Fruit fly (Drosophila melanogaster) whole organism, embryonic: Measurements from ENCODE around the gene Zw.

Experiments
- Ada2b ChIP-seq: fragments of 200-800 bp; sonication (Bioruptor generic); IDR thresholded peaks from 2 replicates; pipeline ENCODE4 v1.3.6; 2022; ENCODE audit warnings: missing biosample characterization, missing genetic modification characterization
- Aef1 ChIP-seq: fragments of 200-800 bp; sonication (Bioruptor generic); IDR thresholded peaks from 3 replicates; pipeline ENCODE4 v1.3.6; 2022; ENCODE audit warnings: missing biosample characterization, missing genetic modification characterization
- Atf-2 ChIP-seq: fragments of 200-800 bp; sonication (Bioruptor generic); optimal IDR thresholded peaks from 2 replicates; lab custom pipeline; 2016; ENCODE audit warnings: missing biosample characterization, missing genetic modification characterization
- Atf6 ChIP-seq: fragments of 200-800 bp; sonication (Bioruptor generic); IDR thresholded peaks from 2 replicates; pipeline ENCODE4 v1.3.6; 2022; ENCODE audit warnings: missing biosample characterization, missing genetic modification characterization
- BtbVII ChIP-seq: fragments of 200-800 bp; sonication (Bioruptor generic); optimal IDR thresholded peaks from 3 replicates; lab custom pipeline; 2017; ENCODE audit warnings: missing biosample characterization, mild to moderate bottlenecking, missing genetic modification characterization
- CG10979 ChIP-seq: fragments of 200-800 bp; sonication (Bioruptor generic); optimal IDR thresholded peaks from 2 replicates; lab custom pipeline; 2018; ENCODE audit warnings: missing biosample characterization, mild to moderate bottlenecking, missing genetic modification characterization, moderate library complexity
- CG12769 ChIP-seq: fragments of 200-800 bp; sonication (Bioruptor generic); optimal IDR thresholded peaks from 2 replicates; lab custom pipeline; 2019; ENCODE audit warnings: missing biosample characterization, mild to moderate bottlenecking, missing genetic modification characterization, moderate library complexity
- CG13894 ChIP-seq: fragments of 200-800 bp; sonication (Bioruptor generic); optimal IDR thresholded peaks from 3 replicates; lab custom pipeline; 2018; ENCODE audit warnings: missing biosample characterization, mild to moderate bottlenecking, missing genetic modification characterization, moderate library complexity
- CG14014 ChIP-seq: fragments of 200-800 bp; sonication (Bioruptor generic); IDR thresholded peaks from 2 replicates; pipeline ENCODE4 v1.3.6; 2022; ENCODE audit warnings: missing biosample characterization, missing genetic modification characterization
- CG17912 ChIP-seq: fragments of 200-800 bp; sonication (Bioruptor generic); optimal IDR thresholded peaks from 2 replicates; lab custom pipeline; 2018; ENCODE audit warnings: missing biosample characterization, mild to moderate bottlenecking, missing genetic modification characterization
- CG18011 ChIP-seq: fragments of 200-800 bp; sonication (Bioruptor generic); optimal IDR thresholded peaks from 2 replicates; lab custom pipeline; 2017; ENCODE audit warnings: missing biosample characterization, missing genetic modification characterization, mild to moderate bottlenecking, moderate library complexity, missing genotype
- CG2199 ChIP-seq: fragments of 200-800 bp; sonication (Bioruptor generic); IDR thresholded peaks from 3 replicates; pipeline ENCODE4 v1.3.6; 2022; ENCODE audit warnings: missing biosample characterization, missing genetic modification characterization
- CG31224 ChIP-seq: fragments of 200-800 bp; sonication (Bioruptor generic); IDR thresholded peaks from 2 replicates; pipeline ENCODE4 v1.3.6; 2022; ENCODE audit warnings: missing biosample characterization, missing genetic modification characterization
- CG31365 ChIP-seq: fragments of 200-800 bp; sonication (Bioruptor generic); optimal IDR thresholded peaks from 2 replicates; lab custom pipeline; 2018; ENCODE audit warnings: missing biosample characterization, mild to moderate bottlenecking, missing genetic modification characterization
- CG33213 ChIP-seq: fragments of 200-800 bp; sonication (Bioruptor generic); optimal IDR thresholded peaks from 3 replicates; lab custom pipeline; 2016; ENCODE audit warnings: missing biosample characterization, missing genetic modification characterization
- CG4328 ChIP-seq: fragments of 200-800 bp; sonication (Bioruptor generic); optimal IDR thresholded peaks from 3 replicates; lab custom pipeline; 2017; ENCODE audit warnings: missing biosample characterization, missing genetic modification reagents, missing genetic modification characterization
- CG6175 ChIP-seq: fragments of 200-800 bp; sonication (Bioruptor generic); IDR thresholded peaks from 3 replicates; pipeline ENCODE4 v1.3.6; 2022; ENCODE audit warnings: missing biosample characterization, missing genetic modification characterization
- CG7745 ChIP-seq: fragments of 200-800 bp; sonication (Bioruptor generic); optimal IDR thresholded peaks from 2 replicates; lab custom pipeline; 2018; ENCODE audit warnings: missing biosample characterization, mild to moderate bottlenecking, missing genetic modification characterization, moderate library complexity
- Camta ChIP-seq: fragments of 200-800 bp; sonication (Bioruptor generic); optimal IDR thresholded peaks from 2 replicates; lab custom pipeline; 2016; ENCODE audit warnings: missing biosample characterization, missing genetic modification characterization
- Dek ChIP-seq: fragments of 200-800 bp; sonication (Bioruptor generic); optimal IDR thresholded peaks from 3 replicates; lab custom pipeline; 2019; ENCODE audit warnings: missing biosample characterization, mild to moderate bottlenecking, missing genetic modification characterization, moderate library complexity
- Dll ChIP-seq: fragments of 200-800 bp; sonication (Bioruptor generic); IDR thresholded peaks from 4 replicates; pipeline ENCODE4 v1.3.6; 2022; ENCODE audit warnings: missing biosample characterization, missing genetic modification characterization; ENCODE audit not compliant: partially characterized antibody
- Dref ChIP-seq: fragments of 200-800 bp; sonication (Bioruptor generic); IDR thresholded peaks from 2 replicates; pipeline ENCODE4 v1.3.6; 2022; ENCODE audit warnings: missing biosample characterization, missing genetic modification characterization
- Fer3 ChIP-seq: fragments of 200-800 bp; sonication (Bioruptor generic); optimal IDR thresholded peaks from 2 replicates; lab custom pipeline; 2018; ENCODE audit warnings: missing biosample characterization, mild to moderate bottlenecking, missing genetic modification characterization, moderate library complexity
- HLH54F ChIP-seq: fragments of 200-800 bp; sonication (Bioruptor generic); optimal IDR thresholded peaks from 3 replicates; lab custom pipeline; 2016; ENCODE audit warnings: missing biosample characterization, missing genetic modification characterization
- Hey ChIP-seq: fragments of 200-800 bp; sonication (Bioruptor generic); optimal IDR thresholded peaks from 3 replicates; lab custom pipeline; 2018; ENCODE audit warnings: missing biosample characterization, mild to moderate bottlenecking, missing genetic modification characterization
- Hr3 ChIP-seq: fragments of 200-800 bp; sonication (Bioruptor generic); optimal IDR thresholded peaks from 3 replicates; lab custom pipeline; 2016; ENCODE audit warnings: missing biosample characterization, missing genetic modification characterization
- Hsf ChIP-seq: fragments of 200-800 bp; sonication (Bioruptor generic); optimal IDR thresholded peaks from 3 replicates; lab custom pipeline; 2016; ENCODE audit warnings: missing biosample characterization, missing genetic modification characterization
- Meics ChIP-seq: fragments of 200-800 bp; sonication (Bioruptor generic); optimal IDR thresholded peaks from 2 replicates; lab custom pipeline; 2017; ENCODE audit warnings: missing biosample characterization, mild to moderate bottlenecking, missing genetic modification characterization
- Neu2 ChIP-seq: fragments of 200-800 bp; sonication (Bioruptor generic); optimal IDR thresholded peaks from 3 replicates; lab custom pipeline; 2016; ENCODE audit warnings: missing biosample characterization, missing genetic modification characterization, borderline replicate concordance
- Rfx ChIP-seq: fragments of 200-800 bp; sonication (Bioruptor generic); IDR thresholded peaks from 2 replicates; pipeline ENCODE4 v1.3.6; 2022; ENCODE audit warnings: missing biosample characterization, missing genetic modification characterization
- Rx ChIP-seq: fragments of 200-800 bp; sonication (Bioruptor generic); IDR thresholded peaks from 2 replicates; pipeline ENCODE4 v1.3.6; 2022; ENCODE audit warnings: missing biosample characterization, missing genetic modification characterization
- Xrp1 ChIP-seq: fragments of 200-800 bp; sonication (Bioruptor generic); IDR thresholded peaks from 2 replicates; pipeline ENCODE4 v1.3.6; 2022; ENCODE audit warnings: missing biosample characterization, missing genetic modification characterization
- ab ChIP-seq: fragments of 200-800 bp; sonication (Bioruptor generic); optimal IDR thresholded peaks from 2 replicates; lab custom pipeline; 2016; ENCODE audit warnings: missing biosample characterization, missing genetic modification characterization
- ac ChIP-seq: fragments of 200-800 bp; sonication (Bioruptor generic); optimal IDR thresholded peaks from 3 replicates; lab custom pipeline; 2017; ENCODE audit warnings: missing biosample characterization, mild to moderate bottlenecking, missing genetic modification characterization
- dan ChIP-seq: fragments of 200-800 bp; sonication (Bioruptor generic); IDR thresholded peaks from 2 replicates; pipeline ENCODE4 v1.3.6; 2022; ENCODE audit warnings: missing biosample characterization, missing genetic modification characterization
- eyg ChIP-seq: fragments of 200-800 bp; sonication (Bioruptor generic); optimal IDR thresholded peaks from 3 replicates; lab custom pipeline; 2016; ENCODE audit warnings: missing biosample characterization, missing genetic modification characterization
- grau ChIP-seq: fragments of 200-800 bp; optimal IDR thresholded peaks from 3 replicates; lab custom pipeline; 2019; ENCODE audit warnings: missing biosample characterization, mild to moderate bottlenecking, missing genetic modification characterization, moderate library complexity
- gsb-n ChIP-seq: fragments of 200-800 bp; sonication (Bioruptor generic); optimal IDR thresholded peaks from 3 replicates; lab custom pipeline; 2018; ENCODE audit warnings: missing biosample characterization, mild to moderate bottlenecking, missing genetic modification characterization
- inv ChIP-seq: fragments of 200-800 bp; sonication (Bioruptor generic); IDR thresholded peaks from 2 replicates; pipeline ENCODE4 v1.3.6; 2022; ENCODE audit warnings: missing biosample characterization, missing genetic modification characterization; ENCODE audit not compliant: partially characterized antibody
- jigr1 ChIP-seq: fragments of 200-800 bp; sonication (Bioruptor generic); IDR thresholded peaks from 3 replicates; pipeline ENCODE4 v1.3.6; 2022; ENCODE audit warnings: missing biosample characterization, missing genetic modification characterization
- lbe ChIP-seq: fragments of 200-800 bp; sonication (Bioruptor generic); optimal IDR thresholded peaks from 2 replicates; lab custom pipeline; 2016; ENCODE audit warnings: missing biosample characterization, mild to moderate bottlenecking, missing genetic modification characterization
- maf-S ChIP-seq: fragments of 200-800 bp; sonication (Bioruptor generic); optimal IDR thresholded peaks from 2 replicates; lab custom pipeline; 2016; ENCODE audit warnings: missing biosample characterization, missing genetic modification characterization
- org-1 ChIP-seq: fragments of 200-800 bp; sonication (Bioruptor generic); optimal IDR thresholded peaks from 2 replicates; lab custom pipeline; 2017; ENCODE audit warnings: missing biosample characterization, missing genetic modification characterization
- phol ChIP-seq: fragments of 200-800 bp; sonication (Bioruptor generic); optimal IDR thresholded peaks from 3 replicates; lab custom pipeline; 2018; ENCODE audit warnings: missing biosample characterization, mild to moderate bottlenecking, missing genetic modification characterization, moderate library complexity
- pnt ChIP-seq: fragments of 200-800 bp; sonication (Bioruptor generic); optimal IDR thresholded peaks from 3 replicates; lab custom pipeline; 2016; ENCODE audit warnings: missing biosample characterization, missing genetic modification characterization
- rib ChIP-seq: fragments of 200-800 bp; sonication (Bioruptor generic); IDR thresholded peaks from 2 replicates; pipeline ENCODE4 v1.3.6; 2022; ENCODE audit warnings: missing biosample characterization, missing genetic modification characterization
- shn ChIP-seq: fragments of 200-800 bp; sonication (Bioruptor generic); optimal IDR thresholded peaks from 3 replicates; lab custom pipeline; 2016; ENCODE audit warnings: missing biosample characterization, missing genetic modification characterization
- sim ChIP-seq: fragments of 200-800 bp; sonication (Bioruptor generic); IDR thresholded peaks from 2 replicates; pipeline ENCODE4 v1.3.6; 2022; ENCODE audit warnings: missing biosample characterization, missing genetic modification characterization
- toy ChIP-seq: fragments of 200-800 bp; sonication (Bioruptor generic); IDR thresholded peaks from 2 replicates; pipeline ENCODE4 v1.3.6; 2022; ENCODE audit warnings: missing biosample characterization, missing genetic modification characterization
- zen2 ChIP-seq: fragments of 200-800 bp; sonication (Bioruptor generic); IDR thresholded peaks from 3 replicates; pipeline ENCODE4 v1.3.6; 2022; ENCODE audit warnings: missing biosample characterization, missing genetic modification characterization; ENCODE audit not compliant: partially characterized antibody
- zfh2 ChIP-seq: fragments of 200-800 bp; sonication (Bioruptor generic); optimal IDR thresholded peaks from 2 replicates; lab custom pipeline; 2016; ENCODE audit warnings: missing biosample characterization, missing genetic modification characterization

Gene Zw

dm6 chrX:19666991-19667409 lies at the start of gene Zw:
Zw (plus strand) TSS chrX:19667252.
- peak; percentile 35 for TF ChIP-seq shn
- TF ChIP-seq CG31365, result no peak
- peak; percentile 34 for TF ChIP-seq phol
- peak; percentile 15 for TF ChIP-seq Atf-2
- peak; percentile 66 for TF ChIP-seq Xrp1 (GFP tag; lab: Robert Waterston, UW)
- TF ChIP-seq Dll, result 0 out of 4 replicates have a peak, but pooled peaks have one; percentile 19
- TF ChIP-seq eyg (GFP tag; lab: Kevin White, UChicago), result no peak
- TF ChIP-seq dan (GFP tag; lab: Robert Waterston, UW), result 0 out of 2 replicates have a peak, but pooled peaks have one; percentile 8
- no peak for TF ChIP-seq maf-S
- no peak for TF ChIP-seq Dek (tag; lab: Kevin White, UChicago)
- no peak for TF ChIP-seq CG17912 (GFP tag; lab: Kevin White, UChicago)
- peak; percentile 87 for TF ChIP-seq Rfx (GFP tag; lab: Robert Waterston, UW)
- peak; percentile 25 for TF ChIP-seq Hr3 (GFP tag; lab: Kevin White, UChicago)
- TF ChIP-seq Rx (GFP tag; lab: Robert Waterston, UW), result no peak
- TF ChIP-seq CG4328 (GFP tag; lab: Kevin White, UChicago), result no peak
- TF ChIP-seq zfh2 (GFP tag; lab: Kevin White, UChicago), result peak; percentile 59
- peak; percentile 60 for TF ChIP-seq CG12769 (tag; lab: Kevin White, UChicago)
- TF ChIP-seq CG14014 (GFP tag; lab: Robert Waterston, UW), result peak; percentile 35; the same call in 1 of the 2 replicates
- TF ChIP-seq Fer3, result peak; percentile 48
- no peak for TF ChIP-seq Hey (tag; lab: Kevin White, UChicago)
- TF ChIP-seq CG33213 (GFP tag; lab: Kevin White, UChicago), result peak; percentile 4
- TF ChIP-seq inv (GFP tag; lab: Robert Waterston, UW), result peak; percentile 42
- TF ChIP-seq grau (tag; lab: Kevin White, UChicago), result peak; percentile 45
- 0 out of 2 replicates have a peak, but pooled peaks have one; percentile 27 for TF ChIP-seq rib
- TF ChIP-seq CG10979 (tag; lab: Kevin White, UChicago), result peak; percentile 35
- TF ChIP-seq ac (GFP tag; lab: Kevin White, UChicago), result no peak
- no peak for TF ChIP-seq Dref (GFP tag; lab: Robert Waterston, UW)
- TF ChIP-seq Hsf (GFP tag; lab: Kevin White, UChicago), result peak; percentile 23
- peak; percentile 89 for TF ChIP-seq CG6175 (GFP tag; lab: Robert Waterston, UW)
- no peak for TF ChIP-seq Atf6 (GFP tag; lab: Robert Waterston, UW)
- TF ChIP-seq CG31224 (GFP tag; lab: Robert Waterston, UW), result 0 out of 2 replicates have a peak, but pooled peaks have one; percentile 38
- peak; percentile 40; the same call in 1 of the 3 replicates for TF ChIP-seq CG2199 (GFP tag; lab: Robert Waterston, UW)
- no peak for TF ChIP-seq CG7745 (tag; lab: Kevin White, UChicago)
- TF ChIP-seq toy (GFP tag; lab: Robert Waterston, UW), result no peak
- TF ChIP-seq pnt, result peak; percentile 30
- TF ChIP-seq lbe (GFP tag; lab: Kevin White, UChicago), result peak; percentile 40
- TF ChIP-seq Neu2 (GFP tag; lab: Kevin White, UChicago), result no peak
- TF ChIP-seq ab, result peak; percentile 6
- TF ChIP-seq Meics, result peak; percentile 25
- no peak for TF ChIP-seq sim (GFP tag; lab: Robert Waterston, UW)
- TF ChIP-seq gsb-n (tag; lab: Kevin White, UChicago), result no peak
- TF ChIP-seq Camta, result no peak
- peak; percentile 26 for TF ChIP-seq BtbVII
- TF ChIP-seq jigr1 (GFP tag; lab: Robert Waterston, UW), result no peak; the same call in 2 of the 3 replicates
- no peak for TF ChIP-seq CG13894
- no peak for TF ChIP-seq zen2 (GFP tag; lab: Robert Waterston, UW)
- no peak for TF ChIP-seq CG18011 (GFP tag; lab: Kevin White, UChicago)
- TF ChIP-seq org-1, result no peak
- TF ChIP-seq Aef1 (GFP tag; lab: Robert Waterston, UW), result peak; percentile 72
- TF ChIP-seq Ada2b (GFP tag; lab: Robert Waterston, UW), result peak; percentile 48; the same call in 1 of the 2 replicates
- peak; percentile 53 for TF ChIP-seq HLH54F (GFP tag; lab: Kevin White, UChicago)
